Worm (Caenorhabditis elegans) whole organism, midembryonic: ENCODE data around the gene C31E10.5.

Experiments used
- T22C8.4 ChIP-seq: fragments of 200-800 bp; sonication (Bioruptor generic); IDR thresholded peaks from 2 replicates; pipeline ENCODE4 v1.3.6; 2022; ENCODE audit warnings: missing genetic modification characterization, missing compliant biosample characterization
- med-1 ChIP-seq: sonication (generic microtip); optimal IDR thresholded peaks from 2 replicates; lab custom pipeline; 2017; ENCODE audit warnings: missing genetic modification characterization, mild to moderate bottlenecking, missing compliant biosample characterization, antibody characterized with exemption, missing genetic modification reagents; ENCODE audit not compliant: insufficient read depth
- ref-1 ChIP-seq: fragments of 200-800 bp; sonication (Bioruptor generic); conservative IDR thresholded peaks from 2 replicates; pipeline ENCODE4 v1.3.6; 2022; ENCODE audit warnings: missing genetic modification reagents, missing genetic modification characterization, missing compliant biosample characterization
- tab-1 ChIP-seq: fragments of 200-800 bp; sonication (Bioruptor generic); IDR thresholded peaks from 2 replicates; pipeline ENCODE4 v1.3.6; 2022; ENCODE audit warnings: missing genetic modification characterization, missing compliant biosample characterization
- ztf-23 ChIP-seq: fragments of 200-800 bp; sonication (Bioruptor generic); IDR thresholded peaks from 2 replicates; pipeline ENCODE4 v1.3.6; 2022; ENCODE audit warnings: missing genetic modification reagents, missing genetic modification characterization, missing compliant biosample characterization

- no peak for TF ChIP-seq ztf-23 (GFP tag; lab: Robert Waterston, UW)
- TF ChIP-seq T22C8.4 (GFP tag; lab: Robert Waterston, UW) = no peak
- no peak for TF ChIP-seq ref-1
- no peak for TF ChIP-seq tab-1
- no peak for TF ChIP-seq med-1 (GFP tag; lab: Kevin White, UChicago)
Measured at ce11 chrX:13941865-13942264, 53.8 kb downstream of the C31E10.5 start.
